Worm (Caenorhabditis elegans) whole organism, dauer: ENCODE data around the gene C17B7.4.
"Not testable (repeated sequence)": the region's sequence is repeated elsewhere in the genome, so short reads cannot be mapped to it uniquely, and the experiment has no call there.

Source experiments
- unc-62 ChIP-seq: sonication (generic microtip); optimal IDR thresholded peaks from 2 replicates; lab custom pipeline; 2017; ENCODE audit warnings: missing biosample characterization, missing genetic modification reagents, missing genetic modification characterization

Gene C17B7.4

ce11 chrV:3342504-3342903, 3.4 kb downstream of the C17B7.4 start, which contains the start of gene C17B7.3:
C17B7.3 (plus strand) TSS chrV:3342804.
- TF ChIP-seq unc-62 (GFP tag; lab: Kevin White, UChicago): no peak

- TF ChIP-seq unc-62 (GFP tag; lab: Kevin White, UChicago): no peak
Observed at ce11 chrV:3344001-3344400, 4.9 kb downstream of the C17B7.4 start.

ce11 chrV:3346434-3347019, 7.4 kb downstream of the C17B7.4 start, which contains the start of gene fbxa-65:
fbxa-65 (minus strand) TSS chrV:3346484.
- TF ChIP-seq unc-62 (GFP tag; lab: Kevin White, UChicago): no peak

- no peak for TF ChIP-seq unc-62 (GFP tag; lab: Kevin White, UChicago)
Observed at ce11 chrV:3347486-3347885, 8.4 kb downstream of the C17B7.4 start.

- no peak for TF ChIP-seq unc-62 (GFP tag; lab: Kevin White, UChicago)
Observed at ce11 chrV:3349877-3350276, 10.8 kb downstream of the C17B7.4 start, which contains the start of gene C17B7.15. C17B7.15 (plus strand) TSS chrV:3350177.

- no peak for TF ChIP-seq unc-62 (GFP tag; lab: Kevin White, UChicago)
Observed at ce11 chrV:3351266-3351665, 12.2 kb downstream of the C17B7.4 start, which contains the start of gene str-63. str-63 (plus strand) TSS chrV:3351566.

ce11 chrV:3352925-3353324, 13.8 kb downstream of the C17B7.4 start, which contains the start of gene C17B7.12:
C17B7.12 (plus strand) TSS chrV:3353225.
- TF ChIP-seq unc-62 (GFP tag; lab: Kevin White, UChicago): no peak

- TF ChIP-seq unc-62 (GFP tag; lab: Kevin White, UChicago): no peak
Observed at ce11 chrV:3355544-3355943, 16.4 kb downstream of the C17B7.4 start.

ce11 chrV:3357106-3357505, 18.0 kb downstream of the C17B7.4 start, which contains the start of gene scrm-3:
scrm-3 (minus strand) TSS chrV:3357206.
- TF ChIP-seq unc-62 (GFP tag; lab: Kevin White, UChicago): no peak

ce11 chrV:3358267-3358666, 19.2 kb downstream of the C17B7.4 start, which contains the start of gene C04E12.5:
C04E12.5 (plus strand) TSS chrV:3358567.
- no peak for TF ChIP-seq unc-62 (GFP tag; lab: Kevin White, UChicago)

ce11 chrV:3361633-3362032, 22.5 kb downstream of the C17B7.4 start:
- no peak for TF ChIP-seq unc-62 (GFP tag; lab: Kevin White, UChicago)

- TF ChIP-seq unc-62 (GFP tag; lab: Kevin White, UChicago): no peak
Observed at ce11 chrV:3362475-3362874, 23.4 kb downstream of the C17B7.4 start, which contains the start of gene C04E12.4. C04E12.4 (plus strand) TSS chrV:3362775.

ce11 chrV:3367773-3368172, 28.7 kb downstream of the C17B7.4 start, which contains the start of gene C04E12.2:
C04E12.2 (plus strand) TSS chrV:3368073.
- not testable (repeated sequence) for TF ChIP-seq unc-62 (GFP tag; lab: Kevin White, UChicago)

- TF ChIP-seq unc-62 (GFP tag; lab: Kevin White, UChicago): no peak
Observed at ce11 chrV:3372673-3373072, 33.6 kb downstream of the C17B7.4 start, which contains the start of gene srx-121. srx-121 (minus strand) TSS chrV:3372773.

ce11 chrV:3376973-3377372, 37.9 kb downstream of the C17B7.4 start, which contains the start of gene srbc-2:
srbc-2 (minus strand) TSS chrV:3377073.
- no peak for TF ChIP-seq unc-62 (GFP tag; lab: Kevin White, UChicago)

- no peak for TF ChIP-seq unc-62 (GFP tag; lab: Kevin White, UChicago)
Observed at ce11 chrV:3388299-3388698, 49.2 kb downstream of the C17B7.4 start.
